Fruit fly (Drosophila melanogaster) whole organism, embryonic: Measurements from ENCODE around the gene CG14410.
A peak's percentile ranks its signal among the peaks of the same experiment; 100 is the strongest.

ENCODE experiments used
- Aef1 ChIP-seq: fragments of 200-800 bp; sonication (Bioruptor generic); IDR thresholded peaks from 3 replicates; pipeline ENCODE4 v1.3.6; 2022; ENCODE audit warnings: missing biosample characterization, missing genetic modification characterization
- Asciz ChIP-seq: fragments of 200-800 bp; sonication (Bioruptor generic); optimal IDR thresholded peaks from 2 replicates; lab custom pipeline; 2017; ENCODE audit warnings: missing biosample characterization, mild to moderate bottlenecking, missing genetic modification characterization, missing genetic modification reagents
- Bgb ChIP-seq: fragments of 200-800 bp; sonication (Bioruptor generic); IDR thresholded peaks from 2 replicates; pipeline ENCODE4 v1.3.6; 2022; ENCODE audit warnings: missing biosample characterization, missing genetic modification characterization; ENCODE audit not compliant: partially characterized antibody
- BtbVII ChIP-seq: fragments of 200-800 bp; sonication (Bioruptor generic); optimal IDR thresholded peaks from 3 replicates; lab custom pipeline; 2017; ENCODE audit warnings: missing biosample characterization, mild to moderate bottlenecking, missing genetic modification characterization
- Bteb2 ChIP-seq: fragments of 200-800 bp; sonication (Bioruptor generic); optimal IDR thresholded peaks from 2 replicates; lab custom pipeline; 2016; ENCODE audit warnings: missing biosample characterization, missing genetic modification characterization
- CG1024 ChIP-seq: fragments of 200-800 bp; sonication (Bioruptor generic); IDR thresholded peaks from 2 replicates; pipeline ENCODE4 v1.3.6; 2022; ENCODE audit warnings: missing biosample characterization, missing genetic modification characterization
- CG11695 ChIP-seq: fragments of 200-800 bp; sonication (Bioruptor generic); IDR thresholded peaks from 3 replicates; pipeline ENCODE4 v1.3.6; 2022; ENCODE audit warnings: missing biosample characterization, missing genetic modification characterization
- CG13287 ChIP-seq: fragments of 200-800 bp; sonication (Bioruptor generic); IDR thresholded peaks from 2 replicates; pipeline ENCODE4 v1.3.6; 2022; ENCODE audit warnings: missing biosample characterization, missing genetic modification characterization; ENCODE audit not compliant: partially characterized antibody
- CG14441 ChIP-seq: fragments of 200-800 bp; sonication (Bioruptor generic); IDR thresholded peaks from 2 replicates; pipeline ENCODE4 v1.3.6; 2022; ENCODE audit warnings: missing biosample characterization, missing genetic modification characterization
- CG1647 ChIP-seq: fragments of 200-800 bp; sonication (Bioruptor generic); optimal IDR thresholded peaks from 3 replicates; lab custom pipeline; 2016; ENCODE audit warnings: missing biosample characterization, missing genetic modification characterization
- CG16863 ChIP-seq: fragments of 200-800 bp; sonication (Bioruptor generic); optimal IDR thresholded peaks from 3 replicates; lab custom pipeline; 2016; ENCODE audit warnings: missing biosample characterization, missing genetic modification characterization
- CG17359 ChIP-seq: fragments of 200-800 bp; sonication (Bioruptor generic); optimal IDR thresholded peaks from 3 replicates; lab custom pipeline; 2018; ENCODE audit warnings: missing biosample characterization, mild to moderate bottlenecking, missing genetic modification characterization, moderate library complexity
- CG17829 ChIP-seq: fragments of 200-800 bp; optimal IDR thresholded peaks from 2 replicates; lab custom pipeline; 2019; ENCODE audit warnings: missing biosample characterization, mild to moderate bottlenecking, missing genetic modification characterization, moderate library complexity
- CG34376 ChIP-seq: fragments of 200-800 bp; sonication (Bioruptor generic); optimal IDR thresholded peaks from 2 replicates; lab custom pipeline; 2018; ENCODE audit warnings: missing biosample characterization, mild to moderate bottlenecking, missing genetic modification characterization
- CG4820 ChIP-seq: fragments of 200-800 bp; sonication (Bioruptor generic); optimal IDR thresholded peaks from 3 replicates; lab custom pipeline; 2016; ENCODE audit warnings: missing biosample characterization, missing genetic modification characterization
- CG7987 ChIP-seq: fragments of 200-800 bp; sonication (Bioruptor generic); optimal IDR thresholded peaks from 2 replicates; lab custom pipeline; 2018; ENCODE audit warnings: missing biosample characterization, mild to moderate bottlenecking, missing genetic modification characterization, moderate library complexity
- CG8388 ChIP-seq: fragments of 200-800 bp; sonication (Bioruptor generic); optimal IDR thresholded peaks from 2 replicates; lab custom pipeline; 2019; ENCODE audit warnings: missing biosample characterization, mild to moderate bottlenecking, missing genetic modification characterization, moderate library complexity
- CG8765 ChIP-seq: fragments of 200-800 bp; sonication (Bioruptor generic); IDR thresholded peaks from 2 replicates; pipeline ENCODE4 v1.3.6; 2022; ENCODE audit warnings: missing biosample characterization, missing genetic modification characterization
- CG9817 ChIP-seq: fragments of 200-800 bp; sonication (Bioruptor generic); optimal IDR thresholded peaks from 2 replicates; lab custom pipeline; 2018; ENCODE audit warnings: missing biosample characterization, mild to moderate bottlenecking, missing genetic modification characterization, moderate library complexity
- Dad ChIP-seq: fragments of 200-800 bp; sonication (Bioruptor generic); optimal IDR thresholded peaks from 3 replicates; lab custom pipeline; 2016; ENCODE audit warnings: missing biosample characterization, missing genetic modification characterization
- Doc3 ChIP-seq: fragments of 200-800 bp; sonication (Bioruptor generic); IDR thresholded peaks from 3 replicates; pipeline ENCODE4 v1.3.6; 2022; ENCODE audit warnings: missing biosample characterization, missing genetic modification characterization; ENCODE audit not compliant: partially characterized antibody
- Dp ChIP-seq: fragments of 200-800 bp; sonication (Bioruptor generic); optimal IDR thresholded peaks from 2 replicates; lab custom pipeline; 2018; ENCODE audit warnings: missing biosample characterization, mild to moderate bottlenecking, missing genetic modification characterization, moderate library complexity
- Dref ChIP-seq: fragments of 200-800 bp; sonication (Bioruptor generic); IDR thresholded peaks from 2 replicates; pipeline ENCODE4 v1.3.6; 2022; ENCODE audit warnings: missing biosample characterization, missing genetic modification characterization
- Fer3 ChIP-seq: fragments of 200-800 bp; sonication (Bioruptor generic); optimal IDR thresholded peaks from 2 replicates; lab custom pipeline; 2018; ENCODE audit warnings: missing biosample characterization, mild to moderate bottlenecking, missing genetic modification characterization, moderate library complexity
- HLH4C ChIP-seq: fragments of 200-800 bp; sonication (Bioruptor generic); IDR thresholded peaks from 3 replicates; pipeline ENCODE4 v1.3.6; 2022; ENCODE audit warnings: missing biosample characterization, missing genetic modification characterization; ENCODE audit not compliant: partially characterized antibody
- HLH54F ChIP-seq: fragments of 200-800 bp; sonication (Bioruptor generic); optimal IDR thresholded peaks from 3 replicates; lab custom pipeline; 2016; ENCODE audit warnings: missing biosample characterization, missing genetic modification characterization
- MBD-R2 ChIP-seq: fragments of 200-800 bp; sonication (Bioruptor generic); IDR thresholded peaks from 2 replicates; pipeline ENCODE4 v1.3.6; 2022; ENCODE audit warnings: missing biosample characterization, missing genetic modification characterization
- MESR4 ChIP-seq: fragments of 200-800 bp; sonication (Bioruptor generic); optimal IDR thresholded peaks from 2 replicates; lab custom pipeline; 2018; ENCODE audit warnings: missing biosample characterization, mild to moderate bottlenecking, missing genetic modification characterization, moderate library complexity
- Med ChIP-seq: fragments of 200-800 bp; sonication (Bioruptor generic); peaks from one replicate; lab custom pipeline; 2016; ENCODE audit warnings: missing biosample characterization, missing genetic modification characterization, mild to moderate bottlenecking, inconsistent platforms, moderate library complexity
- NFAT ChIP-seq: fragments of 200-800 bp; sonication (Bioruptor generic); IDR thresholded peaks from 2 replicates; pipeline ENCODE4 v1.3.6; 2022; ENCODE audit warnings: missing biosample characterization, missing genetic modification characterization
- Opbp ChIP-seq: fragments of 200-800 bp; sonication (Bioruptor generic); IDR thresholded peaks from 3 replicates; pipeline ENCODE4 v1.3.6; 2022; ENCODE audit warnings: missing biosample characterization, missing genetic modification characterization; ENCODE audit not compliant: partially characterized antibody
- ara ChIP-seq: fragments of 200-800 bp; sonication (Bioruptor generic); IDR thresholded peaks from 2 replicates; pipeline ENCODE4 v1.3.6; 2022; ENCODE audit warnings: missing biosample characterization, missing genetic modification characterization
- bsh ChIP-seq, 2 experiments: fragments of 200-800 bp; sonication (Bioruptor generic); optimal IDR thresholded peaks; 2 replicates each; lab custom pipeline; 2017 to 2018; ENCODE audit warnings: mild to moderate bottlenecking in 2 of 2, missing biosample characterization in 2 of 2, missing genetic modification characterization in 2 of 2, moderate library complexity in 1 of 2
- chn ChIP-seq: fragments of 200-800 bp; sonication (Bioruptor generic); optimal IDR thresholded peaks from 2 replicates; lab custom pipeline; 2016; ENCODE audit warnings: missing biosample characterization, missing genetic modification characterization
- ci ChIP-seq: fragments of 200-800 bp; sonication (Bioruptor generic); IDR thresholded peaks from 3 replicates; pipeline ENCODE4 v1.3.6; 2022; ENCODE audit warnings: missing biosample characterization, missing genetic modification characterization
- crp ChIP-seq, 2 experiments: fragments of 200-800 bp; sonication (Bioruptor generic); optimal IDR thresholded peaks; 2 replicates in 1 of 2; 3 replicates in 1 of 2; lab custom pipeline; 2017; ENCODE audit warnings: missing biosample characterization in 2 of 2, missing genetic modification characterization in 2 of 2, mild to moderate bottlenecking in 1 of 2, moderate library complexity in 1 of 2
- danr ChIP-seq: fragments of 200-800 bp; sonication (Bioruptor generic); IDR thresholded peaks from 2 replicates; pipeline ENCODE4 v1.3.6; 2022; ENCODE audit warnings: missing biosample characterization, missing genetic modification characterization
- ftz-f1 ChIP-seq: fragments of 200-800 bp; sonication (Bioruptor generic); optimal IDR thresholded peaks from 2 replicates; lab custom pipeline; 2016; ENCODE audit warnings: missing biosample characterization, missing genetic modification characterization
- grau ChIP-seq: fragments of 200-800 bp; optimal IDR thresholded peaks from 3 replicates; lab custom pipeline; 2019; ENCODE audit warnings: missing biosample characterization, mild to moderate bottlenecking, missing genetic modification characterization, moderate library complexity
- hkb ChIP-seq, 2 experiments: fragments of 200-800 bp in 1 of 2; fragments of >200 bp in 1 of 2; sonication (Bioruptor generic) in 1 of 2; IDR thresholded peaks in 1 of 2; optimal IDR thresholded peaks in 1 of 2; 2 replicates each; pipeline versions ENCODE4 v1.3.6 to Lab custom; 2017 to 2022; ENCODE audit warnings: missing biosample characterization in 1 of 2, missing genetic modification characterization in 1 of 2
- knrl ChIP-seq: fragments of 200-800 bp; sonication (Bioruptor generic); IDR thresholded peaks from 3 replicates; pipeline ENCODE4 v1.3.6; 2022; ENCODE audit warnings: missing biosample characterization, missing genetic modification characterization; ENCODE audit not compliant: partially characterized antibody
- lilli ChIP-seq: fragments of 200-800 bp; sonication (Bioruptor generic); optimal IDR thresholded peaks from 3 replicates; lab custom pipeline; 2016; ENCODE audit warnings: missing biosample characterization, missing genetic modification characterization
- phol ChIP-seq: fragments of 200-800 bp; sonication (Bioruptor generic); optimal IDR thresholded peaks from 3 replicates; lab custom pipeline; 2018; ENCODE audit warnings: missing biosample characterization, mild to moderate bottlenecking, missing genetic modification characterization, moderate library complexity
- salm ChIP-seq: fragments of 200-800 bp; sonication (Bioruptor generic); optimal IDR thresholded peaks from 2 replicates; lab custom pipeline; 2018; ENCODE audit warnings: missing biosample characterization, mild to moderate bottlenecking, missing genetic modification characterization
- sob ChIP-seq: fragments of 200-800 bp; sonication (Bioruptor generic); IDR thresholded peaks from 2 replicates; pipeline ENCODE4 v1.3.6; 2022; ENCODE audit warnings: missing biosample characterization, missing genetic modification characterization
- sr ChIP-seq: fragments of 200-800 bp; sonication (Bioruptor generic); IDR thresholded peaks from 3 replicates; pipeline ENCODE4 v1.3.6; 2022; ENCODE audit warnings: missing biosample characterization, missing genetic modification characterization
- vfl ChIP-seq: fragments of 200-800 bp; sonication (Bioruptor generic); optimal IDR thresholded peaks from 2 replicates; lab custom pipeline; 2016; ENCODE audit warnings: missing biosample characterization, missing genetic modification characterization

The CG14410 gene

dm6 chrX:14831713-14832561 lies 4.6 kb upstream of the CG14410 start, which contains the start of gene CG14408 (continued):
- TF ChIP-seq salm (no peak), ara (GFP tag; lab: Robert Waterston, UW) (no peak), Dp (GFP tag; lab: Kevin White, UChicago) (peak; percentile 39), CG17829 (no peak), lilli (GFP tag; lab: Kevin White, UChicago) (no peak), HLH4C (GFP tag; lab: Robert Waterston, UW) (peak; percentile 9; the same call in 1 of the 3 replicates), crp (GFP tag; optimal IDR thresholded peaks at IDR 0.05; lab: Kevin White, UChicago) (peak in 1 of 2 experiments; percentile 75), Dad (no peak), CG14441 (GFP tag; lab: Robert Waterston, UW) (no peak), Aef1 (GFP tag; lab: Robert Waterston, UW) (no peak), Opbp (0 out of 3 replicates have a peak, but pooled peaks have one; percentile 31), Bgb (GFP tag; lab: Robert Waterston, UW) (peak; percentile 43), BtbVII (peak; percentile 20), phol (tag; lab: Kevin White, UChicago) (peak; percentile 22), CG34376 (GFP tag; lab: Kevin White, UChicago) (no peak), ci (GFP tag; lab: Robert Waterston, UW) (no peak), chn (GFP tag; lab: Kevin White, UChicago) (no peak), vfl (GFP tag; lab: Kevin White, UChicago) (no peak), Doc3 (GFP tag; lab: Robert Waterston, UW) (peak; percentile 74), MBD-R2 (GFP tag; lab: Robert Waterston, UW) (peak; percentile 53; the same call in 1 of the 2 replicates), MESR4 (GFP tag; lab: Kevin White, UChicago) (peak; percentile 67), CG9817 (no peak), Dref (GFP tag; lab: Robert Waterston, UW) (peak; percentile 51), CG7987 (GFP tag; lab: Kevin White, UChicago) (no peak), CG16863 (GFP tag; lab: Kevin White, UChicago) (no peak), Asciz (no peak)

- TF ChIP-seq NFAT (GFP tag; lab: Robert Waterston, UW) (no peak), ftz-f1 (no peak), CG1647 (no peak), bsh (GFP tag; optimal IDR thresholded peaks at IDR 0.05; lab: Kevin White, UChicago) (no peak), grau (tag; lab: Kevin White, UChicago) (no peak), CG4820 (GFP tag; lab: Kevin White, UChicago) (no peak), danr (GFP tag; lab: Robert Waterston, UW) (no peak), CG1024 (GFP tag; lab: Robert Waterston, UW) (no peak), CG11695 (GFP tag; lab: Robert Waterston, UW) (no peak), HLH54F (GFP tag; lab: Kevin White, UChicago) (no peak), sob (no peak), Bteb2 (GFP tag; lab: Kevin White, UChicago) (no peak), CG17359 (no peak), Med (GFP tag; lab: Kevin White, UChicago) (peak; percentile 80), CG8388 (GFP tag; lab: Kevin White, UChicago) (no peak), sr (GFP tag; lab: Robert Waterston, UW) (no peak), hkb (optimal IDR thresholded peaks at IDR 0.05; lab: Kevin White, UChicago) (no peak), hkb (GFP tag; IDR thresholded peaks at IDR 0.05; lab: Robert Waterston, UW) (no peak), CG13287 (GFP tag; lab: Robert Waterston, UW) (no peak), Fer3 (tag; lab: Kevin White, UChicago) (no peak), CG8765 (GFP tag; lab: Robert Waterston, UW) (no peak), knrl (GFP tag; lab: Robert Waterston, UW) (no peak; the same call in 2 of the 3 replicates)
Observed at dm6 chrX:14832562-14833303, 3.8 kb upstream of the CG14410 start, which contains the start of gene CG14411. Gene CG14411, plus strand, starts transcription at chrX:14832647.
